Fruit fly (Drosophila melanogaster): Measurements from ENCODE around the gene CG9886.

DNA sequence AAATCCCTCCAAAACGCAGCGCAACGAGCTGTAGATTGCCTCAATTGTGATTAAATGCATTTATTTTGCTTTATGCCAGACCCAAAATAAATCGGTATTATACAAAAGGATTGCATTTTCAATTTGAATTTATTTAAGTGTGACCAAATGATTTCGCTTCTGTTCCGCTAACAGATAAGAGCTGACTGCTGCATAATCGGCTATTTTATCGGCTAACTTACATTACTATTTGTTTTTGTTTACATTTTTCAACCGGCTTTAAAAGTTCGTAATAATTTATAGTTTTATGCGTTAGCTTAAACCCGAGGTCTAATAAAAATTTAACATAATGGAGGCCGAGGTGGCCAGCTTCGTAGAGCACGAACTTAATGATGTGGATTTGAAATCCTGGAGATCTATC lies 37.7 kb upstream of the CG9886 start, which contains the start of gene PIG-Wa:
- TF ChIP-seq pdm3 (GFP tag; optimal IDR thresholded peaks at IDR 0.05) (no peak), OdsH (GFP tag; optimal IDR thresholded peaks at IDR 0.05) (no peak)

Measured in whole organism, prepupa.